Worm (Caenorhabditis elegans) whole organism, L4 larva: ENCODE data around the gene bre-1.

ENCODE experiments used
- D1046.2 ChIP-seq: fragments of 200-800 bp; sonication (Bioruptor generic); IDR thresholded peaks from 2 replicates; pipeline ENCODE4 v1.3.6; 2022; ENCODE audit warnings: missing genetic modification characterization, missing compliant biosample characterization
- F44E2.7 ChIP-seq: fragments of 200-800 bp; sonication (Bioruptor generic); IDR thresholded peaks from 2 replicates; pipeline ENCODE4 v2.1.2; 2022; ENCODE audit warnings: missing genetic modification characterization, missing compliant biosample characterization
- F49E8.2 ChIP-seq: sonication (generic microtip); optimal IDR thresholded peaks from 2 replicates; lab custom pipeline; 2016; ENCODE audit warnings: missing compliant biosample characterization, mild to moderate bottlenecking, missing genetic modification characterization, borderline replicate concordance
- T26A8.4 ChIP-seq: fragments of 200-800 bp; sonication (Bioruptor generic); IDR thresholded peaks from 2 replicates; pipeline ENCODE4 v1.3.6; 2022; ENCODE audit warnings: missing genetic modification characterization, missing compliant biosample characterization
- Y105C5A.15 ChIP-seq: fragments of 200-800 bp; sonication (Bioruptor generic); IDR thresholded peaks from 2 replicates; pipeline ENCODE4 v1.3.6; 2022; ENCODE audit warnings: missing genetic modification characterization, missing compliant biosample characterization
- Y75B8A.6 ChIP-seq: fragments of 200-800 bp; sonication (Bioruptor generic); IDR thresholded peaks from 2 replicates; pipeline ENCODE4 v1.3.6; 2022; ENCODE audit warnings: missing genetic modification reagents, missing genetic modification characterization, missing compliant biosample characterization
- aha-1 ChIP-seq: fragments of 150-350 bp; peaks from one replicate; lab custom pipeline; 2014; ENCODE audit warnings: missing biosample characterization, missing genetic modification characterization
- arid-1 ChIP-seq: fragments of 200-800 bp; sonication (Bioruptor generic); conservative IDR thresholded peaks from 2 replicates; pipeline ENCODE4 v1.3.6; 2022; ENCODE audit warnings: missing genetic modification reagents, missing genetic modification characterization, missing compliant biosample characterization
- attf-4 ChIP-seq: sonication (generic microtip); optimal IDR thresholded peaks from 3 replicates; lab custom pipeline; 2017; ENCODE audit warnings: missing biosample characterization, missing genetic modification characterization
- ces-1 ChIP-seq: fragments of 150-350 bp; sonication (generic microtip); optimal IDR thresholded peaks from 4 replicates; lab custom pipeline; 2014; ENCODE audit warnings: missing biosample characterization, missing genetic modification reagents, missing genetic modification characterization
- daf-12 ChIP-seq: fragments of 150-350 bp; optimal IDR thresholded peaks from 2 replicates; lab custom pipeline; 2014; ENCODE audit warnings: missing biosample characterization, missing genetic modification reagents, missing genetic modification characterization
- daf-16 ChIP-seq, 3 experiments: sonication (generic microtip); optimal IDR thresholded peaks; 2 replicates each; lab custom pipeline; 2016 to 2017; ENCODE audit warnings: missing genetic modification characterization in 3 of 3, missing genetic modification reagents in 3 of 3, mild to moderate bottlenecking in 2 of 3, missing compliant biosample characterization in 2 of 3, missing biosample characterization in 1 of 3, moderate library complexity in 1 of 3
- daf-8 ChIP-seq: fragments of 200-800 bp; sonication (Bioruptor generic); IDR thresholded peaks from 2 replicates; pipeline ENCODE4 v1.3.6; 2022; ENCODE audit warnings: missing genetic modification characterization, missing compliant biosample characterization
- dmd-6 ChIP-seq: fragments of 200-800 bp; sonication (Bioruptor generic); IDR thresholded peaks from 2 replicates; pipeline ENCODE4 v1.3.6; 2022; ENCODE audit warnings: missing genetic modification reagents, missing genetic modification characterization, missing compliant biosample characterization
- dmd-9 ChIP-seq: fragments of 200-800 bp; sonication (Bioruptor generic); IDR thresholded peaks from 2 replicates; pipeline ENCODE4 v1.3.6; 2022; ENCODE audit warnings: missing genetic modification reagents, missing genetic modification characterization, missing compliant biosample characterization
- dve-1 ChIP-seq: sonication (generic microtip); optimal IDR thresholded peaks from 2 replicates; lab custom pipeline; 2017; ENCODE audit warnings: antibody characterized with exemption, mild to moderate bottlenecking, missing genetic modification characterization, missing compliant biosample characterization; ENCODE audit not compliant: insufficient read depth
- egl-27 ChIP-seq: sonication (generic microtip); optimal IDR thresholded peaks from 3 replicates; lab custom pipeline; 2017; ENCODE audit warnings: missing biosample characterization, missing genetic modification reagents, missing genetic modification characterization
- fkh-10 ChIP-seq: fragments of 150-350 bp; optimal IDR thresholded peaks from 2 replicates; lab custom pipeline; 2014; ENCODE audit warnings: missing biosample characterization, missing genetic modification reagents, missing genetic modification characterization
- fos-1 ChIP-seq: fragments of 150-350 bp; optimal IDR thresholded peaks from 2 replicates; lab custom pipeline; 2014; ENCODE audit warnings: missing biosample characterization, missing genetic modification characterization
- hmg-1.1 ChIP-seq: fragments of 200-800 bp; sonication (Bioruptor generic); IDR thresholded peaks from 2 replicates; pipeline ENCODE4 v1.3.6; 2022; ENCODE audit warnings: missing genetic modification reagents, missing genetic modification characterization, missing compliant biosample characterization
- lin-15B ChIP-seq: fragments of 150-350 bp; sonication (generic microtip); optimal IDR thresholded peaks from 3 replicates; lab custom pipeline; 2014; ENCODE audit warnings: missing biosample characterization, missing genetic modification characterization
- lin-29 ChIP-seq: fragments of 200-800 bp; sonication (Bioruptor generic); IDR thresholded peaks from 2 replicates; pipeline ENCODE4 v1.3.6; 2022; ENCODE audit warnings: missing genetic modification reagents, missing genetic modification characterization, missing compliant biosample characterization
- lir-3 ChIP-seq: sonication (generic microtip); optimal IDR thresholded peaks from 2 replicates; lab custom pipeline; 2016; ENCODE audit warnings: mild to moderate bottlenecking, missing genetic modification characterization, missing compliant biosample characterization
- mdt-29 ChIP-seq: fragments of 200-800 bp; sonication (Bioruptor generic); IDR thresholded peaks from 2 replicates; pipeline ENCODE4 v1.3.6; 2022; ENCODE audit warnings: missing genetic modification reagents, missing genetic modification characterization, missing compliant biosample characterization
- mxl-2 ChIP-seq: fragments of 200-800 bp; sonication (Bioruptor generic); conservative IDR thresholded peaks from 2 replicates; pipeline ENCODE4 v1.3.6; 2022; ENCODE audit warnings: missing genetic modification reagents, missing genetic modification characterization, missing compliant biosample characterization
- nhr-102 ChIP-seq: sonication (generic microtip); optimal IDR thresholded peaks from 2 replicates; lab custom pipeline; 2016; ENCODE audit warnings: mild to moderate bottlenecking, missing genetic modification characterization, moderate library complexity, missing compliant biosample characterization
- nhr-237 ChIP-seq: sonication (generic microtip); optimal IDR thresholded peaks from 2 replicates; lab custom pipeline; 2017; ENCODE audit warnings: missing biosample characterization, missing genetic modification characterization
- nhr-41 ChIP-seq: fragments of 200-800 bp; sonication (Bioruptor generic); IDR thresholded peaks from 2 replicates; pipeline ENCODE4 v1.3.6; 2022; ENCODE audit warnings: missing genetic modification reagents, missing genetic modification characterization, missing compliant biosample characterization
- nhr-76 ChIP-seq: fragments of 150-350 bp; optimal IDR thresholded peaks from 2 replicates; lab custom pipeline; 2014; ENCODE audit warnings: missing biosample characterization, missing genetic modification characterization
- nhr-77 ChIP-seq: fragments of 150-350 bp; optimal IDR thresholded peaks from 2 replicates; lab custom pipeline; 2014; ENCODE audit warnings: missing biosample characterization, missing genetic modification characterization
- pha-4 ChIP-seq, 2 experiments: fragments of 150-350 bp in 1 of 2; fragments of 200-800 bp in 1 of 2; sonication (Bioruptor generic) in 1 of 2; IDR thresholded peaks in 1 of 2; optimal IDR thresholded peaks in 1 of 2; 2 replicates each; pipeline versions ENCODE4 v1.3.6 to Lab custom; 2014 to 2022; ENCODE audit warnings: missing genetic modification characterization in 2 of 2, missing genetic modification reagents in 2 of 2, missing biosample characterization in 1 of 2, missing compliant biosample characterization in 1 of 2
- pqm-1 ChIP-seq: sonication (generic microtip); optimal IDR thresholded peaks from 2 replicates; lab custom pipeline; 2017; ENCODE audit warnings: missing biosample characterization, missing genetic modification characterization
- sdz-12 ChIP-seq: fragments of 200-800 bp; sonication (Bioruptor generic); optimal IDR thresholded peaks from 2 replicates; lab custom pipeline; 2018; ENCODE audit warnings: mild to moderate bottlenecking, missing genetic modification characterization, missing compliant biosample characterization
- skn-1 ChIP-seq: fragments of 150-350 bp; optimal IDR thresholded peaks from 2 replicates; lab custom pipeline; 2014; ENCODE audit warnings: missing biosample characterization, missing genetic modification characterization
- snpc-1.2 ChIP-seq: fragments of 200-800 bp; sonication (Bioruptor generic); IDR thresholded peaks from 2 replicates; pipeline ENCODE4 v1.3.6; 2022; ENCODE audit warnings: missing genetic modification reagents, missing genetic modification characterization, missing compliant biosample characterization
- snpc-4 ChIP-seq: fragments of 150-350 bp; optimal IDR thresholded peaks from 2 replicates; lab custom pipeline; 2014; ENCODE audit warnings: missing biosample characterization, missing genetic modification characterization
- spr-1 ChIP-seq: sonication (generic microtip); optimal IDR thresholded peaks from 2 replicates; lab custom pipeline; 2016; ENCODE audit warnings: mild to moderate bottlenecking, missing genetic modification characterization, missing compliant biosample characterization
- tag-97 ChIP-seq: fragments of 200-800 bp; sonication (Bioruptor generic); IDR thresholded peaks from 2 replicates; pipeline ENCODE4 v1.3.6; 2022; ENCODE audit warnings: missing genetic modification characterization, missing compliant biosample characterization
- vab-7 ChIP-seq: fragments of 200-800 bp; sonication (Bioruptor generic); IDR thresholded peaks from 2 replicates; pipeline ENCODE4 v1.3.6; 2022; ENCODE audit warnings: missing genetic modification reagents, missing genetic modification characterization, missing compliant biosample characterization

Gene bre-1

ce11 chrIV:8994487-8994886 is 7.4 kb downstream of the bre-1 start:
- TF ChIP-seq T26A8.4 (GFP tag; lab: Robert Waterston, UW) = no peak

ce11 chrIV:9000664-9001063 is 13.6 kb downstream of the bre-1 start:
- TF ChIP-seq nhr-41 (no peak), sdz-12 (GFP tag; lab: Kevin White, UChicago) (no peak), egl-27 (tag; lab: Kevin White, UChicago) (no peak), attf-4 (no peak), dmd-6 (GFP tag; lab: Robert Waterston, UW) (no peak), F44E2.7 (GFP tag; lab: Robert Waterston, UW) (no peak), D1046.2 (GFP tag; lab: Robert Waterston, UW) (no peak), spr-1 (tag; lab: Kevin White, UChicago) (no peak), arid-1 (GFP tag; lab: Robert Waterston, UW) (no peak), F49E8.2 (tag; lab: Kevin White, UChicago) (no peak), nhr-77 (tag; lab: Kevin White, UChicago) (no peak), fos-1 (tag; lab: Kevin White, UChicago) (no peak), lin-15B (no peak), daf-16 (GFP tag; optimal IDR thresholded peaks at IDR 0.05; lab: Kevin White, UChicago) (no peak), daf-16 (tag; optimal IDR thresholded peaks at IDR 0.05; lab: Kevin White, UChicago) (no peak), skn-1 (tag; lab: Kevin White, UChicago) (no peak), daf-12 (tag; lab: Kevin White, UChicago) (no peak), dmd-9 (no peak), pqm-1 (tag; lab: Kevin White, UChicago) (no peak), daf-8 (GFP tag; lab: Robert Waterston, UW) (no peak), Y105C5A.15 (GFP tag; lab: Robert Waterston, UW) (no peak)

- TF ChIP-seq dve-1 (tag; lab: Kevin White, UChicago) (peak; percentile 36), pha-4 (GFP tag; IDR thresholded peaks at IDR 0.05; lab: Robert Waterston, UW) (no peak), pha-4 (tag; optimal IDR thresholded peaks at IDR 0.05; lab: Kevin White, UChicago) (no peak), snpc-4 (tag; lab: Kevin White, UChicago) (peak; percentile 40), mxl-2 (GFP tag; lab: Robert Waterston, UW) (no peak), F49E8.2 (tag; lab: Kevin White, UChicago) (peak; percentile 68), vab-7 (GFP tag; lab: Robert Waterston, UW) (no peak), nhr-102 (tag; lab: Kevin White, UChicago) (peak; percentile 32), snpc-1.2 (GFP tag; lab: Robert Waterston, UW) (peak; percentile 90), lin-15B (no peak), aha-1 (tag; lab: Kevin White, UChicago) (peak; percentile 69), Y75B8A.6 (GFP tag; lab: Robert Waterston, UW) (no peak), lin-29 (GFP tag; lab: Robert Waterston, UW) (no peak), fkh-10 (GFP tag; lab: Kevin White, UChicago) (no peak), hmg-1.1 (GFP tag; lab: Robert Waterston, UW) (no peak)
These were observed 14.1 kb downstream of the bre-1 start for ce11 chrIV:9001184-9001583.

ce11 chrIV:9002636-9003035 is 15.6 kb downstream of the bre-1 start, which contains the start of gene C53D6.8:
Gene C53D6.8 (minus strand): TSS chrIV:9002736.
- TF ChIP-seq tag-97 (GFP tag; lab: Robert Waterston, UW) (no peak), lir-3 (no peak), ces-1 (GFP tag; lab: Kevin White, UChicago) (no peak), nhr-237 (tag; lab: Kevin White, UChicago) (no peak), nhr-76 (no peak), mdt-29 (GFP tag; lab: Robert Waterston, UW) (no peak)
